Fruit fly (Drosophila melanogaster): ENCODE results near the gene CG15561.

- TF ChIP-seq hth (optimal IDR thresholded peaks at IDR 0.05), result no peak
- no peak for TF ChIP-seq sens (GFP tag)
- TF ChIP-seq HLHmδ (GFP tag; optimal IDR thresholded peaks at IDR 0.05), result no peak
- TF ChIP-seq lola (GFP tag; optimal IDR thresholded peaks at IDR 0.05), result no peak
- TF ChIP-seq CG1529 (GFP tag; optimal IDR thresholded peaks at IDR 0.05), result no peak
- TF ChIP-seq Adf1 (GFP tag; IDR thresholded peaks at IDR 0.05), result no peak
- TF ChIP-seq ara (GFP tag; IDR thresholded peaks at IDR 0.05), result no peak
- TF ChIP-seq CG16779 (GFP tag; IDR thresholded peaks at IDR 0.05), result no peak
- no peak for TF ChIP-seq CG10274 (GFP tag; optimal IDR thresholded peaks at IDR 0.05)
- no peak for TF ChIP-seq CG8359 (GFP tag; optimal IDR thresholded peaks at IDR 0.05; ENCODE audit: borderline replicate concordance)
- TF ChIP-seq zen (tag; optimal IDR thresholded peaks at IDR 0.05), result peak; percentile 34
- no peak for TF ChIP-seq exex (tag; optimal IDR thresholded peaks at IDR 0.05)
- TF ChIP-seq nmo (GFP tag; optimal IDR thresholded peaks at IDR 0.05), result no peak
- TF ChIP-seq ap (GFP tag; IDR thresholded peaks at IDR 0.05), result no peak
These were observed 5.0 kb upstream of the CG15561 start, which contains the start of gene CG12054 for dm6 chr3R:31220456-31221336.
